Fruit fly (Drosophila melanogaster) whole organism, embryonic: ENCODE measurements around the gene Syx1A.

Source experiments
- ATbp ChIP-seq: fragments of 200-800 bp; sonication (Bioruptor generic); optimal IDR thresholded peaks from 2 replicates; lab custom pipeline; 2017; ENCODE audit warnings: missing biosample characterization, mild to moderate bottlenecking, missing genetic modification characterization, missing genetic modification reagents
- Atf6 ChIP-seq: fragments of 200-800 bp; sonication (Bioruptor generic); IDR thresholded peaks from 2 replicates; pipeline ENCODE4 v1.3.6; 2022; ENCODE audit warnings: missing biosample characterization, missing genetic modification characterization
- Awh ChIP-seq: fragments of 200-800 bp; sonication (Bioruptor generic); IDR thresholded peaks from 2 replicates; pipeline ENCODE4, ENCODE4 v1.3.6; 2022; ENCODE audit warnings: missing biosample characterization, missing genetic modification characterization
- CG10267 ChIP-seq: fragments of 200-800 bp; sonication (Bioruptor generic); optimal IDR thresholded peaks from 2 replicates; lab custom pipeline; 2018; ENCODE audit warnings: missing biosample characterization, mild to moderate bottlenecking, missing genetic modification characterization, moderate library complexity
- CG11398 ChIP-seq: fragments of 200-800 bp; sonication (Bioruptor generic); optimal IDR thresholded peaks from 2 replicates; lab custom pipeline; 2016; ENCODE audit warnings: missing biosample characterization, missing genetic modification characterization
- CG12299 ChIP-seq: fragments of 200-800 bp; sonication (Bioruptor generic); optimal IDR thresholded peaks from 2 replicates; lab custom pipeline; 2018; ENCODE audit warnings: missing biosample characterization, mild to moderate bottlenecking, missing genetic modification characterization
- CG13424 ChIP-seq: fragments of 200-800 bp; sonication (Bioruptor generic); optimal IDR thresholded peaks from 2 replicates; lab custom pipeline; 2019; ENCODE audit warnings: missing biosample characterization, mild to moderate bottlenecking, missing genetic modification characterization, moderate library complexity
- CG15269 ChIP-seq: fragments of 200-800 bp; sonication (Bioruptor generic); optimal IDR thresholded peaks from 2 replicates; lab custom pipeline; 2018; ENCODE audit warnings: missing biosample characterization, mild to moderate bottlenecking, missing genetic modification characterization, moderate library complexity
- CG15479 ChIP-seq: fragments of 200-800 bp; sonication (Bioruptor generic); optimal IDR thresholded peaks from 3 replicates; lab custom pipeline; 2019; ENCODE audit warnings: missing biosample characterization, mild to moderate bottlenecking, missing genetic modification characterization, moderate library complexity
- CG15514 ChIP-seq: fragments of 200-800 bp; sonication (Bioruptor generic); optimal IDR thresholded peaks from 3 replicates; lab custom pipeline; 2017; ENCODE audit warnings: missing biosample characterization, missing genetic modification characterization, mild to moderate bottlenecking, moderate library complexity, missing genetic modification reagents
- CG16815 ChIP-seq: fragments of 200-800 bp; sonication (Bioruptor generic); optimal IDR thresholded peaks from 3 replicates; lab custom pipeline; 2017; ENCODE audit warnings: missing biosample characterization, mild to moderate bottlenecking, missing genetic modification characterization
- CG17359 ChIP-seq: fragments of 200-800 bp; sonication (Bioruptor generic); optimal IDR thresholded peaks from 3 replicates; lab custom pipeline; 2018; ENCODE audit warnings: missing biosample characterization, mild to moderate bottlenecking, missing genetic modification characterization, moderate library complexity
- CG17361 ChIP-seq: fragments of 200-800 bp; sonication (Bioruptor generic); IDR thresholded peaks from 3 replicates; pipeline ENCODE4 v1.3.6; 2022; ENCODE audit warnings: missing biosample characterization, missing genetic modification characterization
- CG1832 ChIP-seq: fragments of 200-800 bp; sonication (Bioruptor generic); optimal IDR thresholded peaks from 2 replicates; lab custom pipeline; 2017; ENCODE audit warnings: missing biosample characterization, mild to moderate bottlenecking, missing genetic modification characterization, inconsistent platforms
- CG18599 ChIP-seq: fragments of 200-800 bp; sonication (Bioruptor generic); optimal IDR thresholded peaks from 3 replicates; lab custom pipeline; 2017; ENCODE audit warnings: missing biosample characterization, missing genetic modification characterization, mild to moderate bottlenecking, moderate library complexity, missing genetic modification reagents
- CG2120 ChIP-seq: fragments of 200-800 bp; sonication (Bioruptor generic); optimal IDR thresholded peaks from 3 replicates; lab custom pipeline; 2016; ENCODE audit warnings: missing biosample characterization, missing genetic modification characterization
- CG2199 ChIP-seq: fragments of 200-800 bp; sonication (Bioruptor generic); IDR thresholded peaks from 3 replicates; pipeline ENCODE4 v1.3.6; 2022; ENCODE audit warnings: missing biosample characterization, missing genetic modification characterization
- CG3065 ChIP-seq: fragments of 200-800 bp; sonication (Bioruptor generic); optimal IDR thresholded peaks from 2 replicates; lab custom pipeline; 2016; ENCODE audit warnings: missing biosample characterization, missing genetic modification characterization
- CG3163 ChIP-seq: fragments of 200-800 bp; sonication (Bioruptor generic); optimal IDR thresholded peaks from 3 replicates; lab custom pipeline; 2016; ENCODE audit warnings: missing biosample characterization, missing genetic modification characterization
- CG3281 ChIP-seq: fragments of 200-800 bp; sonication (Bioruptor generic); optimal IDR thresholded peaks from 3 replicates; lab custom pipeline; 2017; ENCODE audit warnings: missing biosample characterization, mild to moderate bottlenecking, missing genetic modification characterization
- CG43689 ChIP-seq: fragments of 200-800 bp; sonication (Bioruptor generic); IDR thresholded peaks from 2 replicates; pipeline ENCODE4 v1.3.6; 2022; ENCODE audit warnings: missing biosample characterization, missing genetic modification characterization
- CG4854 ChIP-seq: fragments of 200-800 bp; sonication (Bioruptor generic); optimal IDR thresholded peaks from 2 replicates; lab custom pipeline; 2016; ENCODE audit warnings: missing biosample characterization, missing genetic modification characterization, inconsistent platforms
- CG8089 ChIP-seq: fragments of 200-800 bp; sonication (Bioruptor generic); optimal IDR thresholded peaks from 3 replicates; lab custom pipeline; 2016; ENCODE audit warnings: missing biosample characterization, missing genetic modification characterization
- CG8478 ChIP-seq: fragments of >200 bp; optimal IDR thresholded peaks from 2 replicates; lab custom pipeline; 2018
- CG8944 ChIP-seq: fragments of 200-800 bp; sonication (Bioruptor generic); optimal IDR thresholded peaks from 3 replicates; lab custom pipeline; 2016; ENCODE audit warnings: missing biosample characterization, missing genetic modification characterization
- CHES-1-like ChIP-seq: fragments of 200-800 bp; sonication (Bioruptor generic); optimal IDR thresholded peaks from 2 replicates; lab custom pipeline; 2016; ENCODE audit warnings: missing biosample characterization, missing genetic modification characterization
- CkIIα-i1 ChIP-seq: fragments of 200-800 bp; sonication (Bioruptor generic); IDR thresholded peaks from 2 replicates; pipeline ENCODE4 v1.3.6; 2022; ENCODE audit warnings: missing biosample characterization, missing genetic modification characterization
- Dad ChIP-seq: fragments of 200-800 bp; sonication (Bioruptor generic); optimal IDR thresholded peaks from 3 replicates; lab custom pipeline; 2016; ENCODE audit warnings: missing biosample characterization, missing genetic modification characterization
- Deaf1 ChIP-seq: fragments of 200-800 bp; optimal IDR thresholded peaks from 3 replicates; lab custom pipeline; 2019; ENCODE audit warnings: missing biosample characterization, mild to moderate bottlenecking, missing genetic modification characterization, moderate library complexity
- Dfd ChIP-seq, 2 experiments: fragments of >200 bp; optimal IDR thresholded peaks; 2 replicates each; lab custom pipeline; 2017; ENCODE audit warnings: missing biosample characterization in 2 of 2, missing genetic modification characterization in 2 of 2
- H15 ChIP-seq: fragments of 200-800 bp; sonication (Bioruptor generic); IDR thresholded peaks from 3 replicates; pipeline ENCODE4 v1.3.6; 2022; ENCODE audit warnings: missing biosample characterization, missing genetic modification characterization
- Jarid2 ChIP-seq: fragments of 200-800 bp; sonication (Bioruptor generic); optimal IDR thresholded peaks from 3 replicates; lab custom pipeline; 2017; ENCODE audit warnings: mild to moderate bottlenecking, missing biosample characterization, missing genetic modification reagents, missing genetic modification characterization
- Lhr ChIP-seq: fragments of 200-800 bp; sonication (Bioruptor generic); optimal IDR thresholded peaks from 3 replicates; lab custom pipeline; 2017; ENCODE audit warnings: mild to moderate bottlenecking, missing biosample characterization, missing genetic modification reagents, missing genetic modification characterization
- NC2α ChIP-seq: fragments of 200-800 bp; sonication (Bioruptor generic); optimal IDR thresholded peaks from 2 replicates; lab custom pipeline; 2016; ENCODE audit warnings: missing biosample characterization, missing genetic modification characterization
- Oli ChIP-seq: fragments of 200-800 bp; sonication (Bioruptor generic); optimal IDR thresholded peaks from 2 replicates; lab custom pipeline; 2018; ENCODE audit warnings: missing biosample characterization, mild to moderate bottlenecking, missing genetic modification characterization, moderate library complexity
- Optix ChIP-seq: fragments of 200-800 bp; sonication (Bioruptor generic); IDR thresholded peaks from 3 replicates; pipeline ENCODE4 v1.3.6; 2022; ENCODE audit warnings: missing biosample characterization, missing genetic modification characterization
- Ssrp ChIP-seq: fragments of 200-800 bp; sonication (Bioruptor generic); optimal IDR thresholded peaks from 2 replicates; lab custom pipeline; 2018; ENCODE audit warnings: missing biosample characterization, mild to moderate bottlenecking, missing genetic modification characterization, moderate library complexity
- Usf ChIP-seq: fragments of 200-800 bp; sonication (Bioruptor generic); optimal IDR thresholded peaks from 2 replicates; lab custom pipeline; 2017; ENCODE audit warnings: missing genotype, missing biosample characterization, missing genetic modification characterization
- al ChIP-seq: fragments of 200-800 bp; sonication (Bioruptor generic); IDR thresholded peaks from 2 replicates; pipeline ENCODE4 v1.3.6; 2022; ENCODE audit warnings: missing biosample characterization, missing genetic modification characterization
- ase ChIP-seq: fragments of 200-800 bp; sonication (Bioruptor generic); IDR thresholded peaks from 3 replicates; pipeline ENCODE4 v1.3.6; 2022; ENCODE audit warnings: missing biosample characterization, missing genetic modification characterization
- bbx ChIP-seq: fragments of 200-800 bp; sonication (Bioruptor generic); IDR thresholded peaks from 2 replicates; pipeline ENCODE4 v1.3.6; 2022; ENCODE audit warnings: missing biosample characterization, missing genetic modification characterization; ENCODE audit not compliant: partially characterized antibody
- bcd ChIP-seq: fragments of 200-800 bp; sonication (Bioruptor generic); optimal IDR thresholded peaks from 2 replicates; lab custom pipeline; 2017; ENCODE audit warnings: missing biosample characterization, mild to moderate bottlenecking, missing genetic modification characterization
- dm ChIP-seq: fragments of 200-800 bp; sonication (Bioruptor generic); optimal IDR thresholded peaks from 3 replicates; lab custom pipeline; 2016; ENCODE audit warnings: missing biosample characterization, missing genetic modification characterization
- jumu ChIP-seq: fragments of 200-800 bp; sonication (Bioruptor generic); optimal IDR thresholded peaks from 3 replicates; lab custom pipeline; 2016; ENCODE audit warnings: missing biosample characterization, missing genetic modification characterization
- mirr ChIP-seq: fragments of 200-800 bp; sonication (Bioruptor generic); optimal IDR thresholded peaks from 3 replicates; lab custom pipeline; 2018; ENCODE audit warnings: missing biosample characterization, mild to moderate bottlenecking, missing genetic modification characterization
- nerfin-1 ChIP-seq: fragments of 200-800 bp; sonication (Bioruptor generic); optimal IDR thresholded peaks from 3 replicates; lab custom pipeline; 2019; ENCODE audit warnings: missing biosample characterization, mild to moderate bottlenecking, missing genetic modification characterization, moderate library complexity
- oc ChIP-seq: fragments of 200-800 bp; sonication (Bioruptor generic); optimal IDR thresholded peaks from 2 replicates; lab custom pipeline; 2018; ENCODE audit warnings: missing biosample characterization, mild to moderate bottlenecking, missing genetic modification characterization, moderate library complexity
- prd ChIP-seq, 3 experiments: fragments of >200 bp in 2 of 3; fragments of 200-800 bp in 1 of 3; sonication (Bioruptor generic) in 1 of 3; optimal IDR thresholded peaks in 2 of 3; IDR thresholded peaks in 1 of 3; 2 replicates in 2 of 3; 3 replicates in 1 of 3; pipeline versions ENCODE4 v1.3.6 to Lab custom; 2017 to 2022; ENCODE audit warnings: missing biosample characterization in 1 of 3, missing genetic modification characterization in 1 of 3
- ro ChIP-seq: fragments of 200-800 bp; sonication (Bioruptor generic); IDR thresholded peaks from 2 replicates; pipeline ENCODE4 v1.3.6; 2022; ENCODE audit warnings: missing biosample characterization, missing genetic modification characterization
- sima ChIP-seq: fragments of 200-800 bp; sonication (Bioruptor generic); optimal IDR thresholded peaks from 2 replicates; lab custom pipeline; 2016; ENCODE audit warnings: missing biosample characterization, missing genetic modification characterization
- twi ChIP-seq: fragments of 200-800 bp; optimal IDR thresholded peaks from 2 replicates; lab custom pipeline; 2019; ENCODE audit warnings: missing biosample characterization, mild to moderate bottlenecking, missing genetic modification characterization, moderate library complexity
- vvl ChIP-seq: fragments of 200-800 bp; sonication (Bioruptor generic); IDR thresholded peaks from 2 replicates; pipeline ENCODE4 v1.3.6; 2022; ENCODE audit warnings: missing biosample characterization, missing genetic modification characterization

The Syx1A gene

DNA sequence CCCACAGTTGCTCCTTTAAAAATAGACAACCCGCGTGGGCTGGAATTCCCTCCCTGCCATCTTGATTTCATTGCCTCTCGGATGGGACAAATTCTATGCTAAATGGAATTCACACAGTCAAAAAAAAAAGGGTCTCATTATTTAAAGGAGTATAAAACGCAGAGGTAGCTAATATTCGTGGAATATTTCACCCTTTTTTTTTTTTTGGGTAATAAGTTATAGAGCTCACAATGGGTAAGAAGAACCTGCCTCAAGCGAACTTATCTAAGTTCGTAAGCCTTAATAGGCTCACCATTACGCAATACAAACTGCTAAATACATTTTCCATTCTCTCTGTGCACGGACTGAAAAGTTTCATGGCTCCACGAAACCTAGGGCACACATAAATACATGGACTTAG lies 31.9 kb downstream of the Syx1A start (continued):
- TF ChIP-seq nerfin-1 (no peak), NC2α (GFP tag; lab: Kevin White, UChicago) (no peak), mirr (GFP tag; lab: Kevin White, UChicago) (no peak), dm (GFP tag; lab: Kevin White, UChicago) (no peak), CG3065 (GFP tag; lab: Kevin White, UChicago) (no peak), CG13424 (tag; lab: Kevin White, UChicago) (no peak), Awh (GFP tag; lab: Robert Waterston, UW) (no peak), CG8478 (no peak), CG4854 (GFP tag; lab: Kevin White, UChicago) (no peak), CG1832 (GFP tag; lab: Kevin White, UChicago) (no peak), Ssrp (tag; lab: Kevin White, UChicago) (no peak), Jarid2 (GFP tag; lab: Kevin White, UChicago) (no peak), Lhr (GFP tag; lab: Kevin White, UChicago) (no peak), CG18599 (GFP tag; lab: Kevin White, UChicago) (peak; percentile 71), Dfd (GFP tag; optimal IDR thresholded peaks at IDR 0.05; lab: Kevin White, UChicago) (no peak), twi (no peak), Deaf1 (tag; lab: Kevin White, UChicago) (no peak), CG43689 (GFP tag; lab: Robert Waterston, UW) (no peak), al (GFP tag; lab: Robert Waterston, UW) (no peak), CG2120 (GFP tag; lab: Kevin White, UChicago) (peak; percentile 60), CG12299 (tag; lab: Kevin White, UChicago) (no peak), CG10267 (tag; lab: Kevin White, UChicago) (no peak), CG3163 (GFP tag; lab: Kevin White, UChicago) (no peak), bcd (GFP tag; lab: Kevin White, UChicago) (no peak), Optix (GFP tag; lab: Robert Waterston, UW) (no peak), Dad (GFP tag; lab: Kevin White, UChicago) (no peak), ro (GFP tag; lab: Robert Waterston, UW) (no peak), CG16815 (no peak), H15 (GFP tag; lab: Robert Waterston, UW) (no peak), CG2199 (GFP tag; lab: Robert Waterston, UW) (no peak), CG15514 (GFP tag; lab: Kevin White, UChicago) (peak; percentile 19), vvl (GFP tag; lab: Robert Waterston, UW) (no peak), sima (GFP tag; lab: Kevin White, UChicago) (no peak), ATbp (GFP tag; lab: Kevin White, UChicago) (no peak), CG17361 (GFP tag; lab: Robert Waterston, UW) (no peak), CG8944 (no peak), CG3281 (GFP tag; lab: Kevin White, UChicago) (peak; percentile 40), CkIIα-i1 (no peak), Atf6 (GFP tag; lab: Robert Waterston, UW) (no peak), CG17359 (tag; lab: Kevin White, UChicago) (no peak), ase (GFP tag; lab: Robert Waterston, UW) (no peak), CG15269 (tag; lab: Kevin White, UChicago) (peak; percentile 45), CG11398 (GFP tag; lab: Kevin White, UChicago) (no peak), oc (tag; lab: Kevin White, UChicago) (no peak), CG8089 (GFP tag; lab: Kevin White, UChicago) (no peak), CG15479 (GFP tag; lab: Kevin White, UChicago) (no peak), Oli (tag; lab: Kevin White, UChicago) (peak; percentile 5), CHES-1-like (no peak), bbx (GFP tag; lab: Robert Waterston, UW) (no peak), jumu (GFP tag; lab: Kevin White, UChicago) (no peak), Usf (GFP tag; lab: Kevin White, UChicago) (no peak), prd (optimal IDR thresholded peaks at IDR 0.05; lab: Kevin White, UChicago) (no peak), prd (GFP tag; IDR thresholded peaks at IDR 0.05; lab: Robert Waterston, UW) (no peak)
